Worm (Caenorhabditis elegans): ENCODE measurements around the gene pqn-78.

DNA sequence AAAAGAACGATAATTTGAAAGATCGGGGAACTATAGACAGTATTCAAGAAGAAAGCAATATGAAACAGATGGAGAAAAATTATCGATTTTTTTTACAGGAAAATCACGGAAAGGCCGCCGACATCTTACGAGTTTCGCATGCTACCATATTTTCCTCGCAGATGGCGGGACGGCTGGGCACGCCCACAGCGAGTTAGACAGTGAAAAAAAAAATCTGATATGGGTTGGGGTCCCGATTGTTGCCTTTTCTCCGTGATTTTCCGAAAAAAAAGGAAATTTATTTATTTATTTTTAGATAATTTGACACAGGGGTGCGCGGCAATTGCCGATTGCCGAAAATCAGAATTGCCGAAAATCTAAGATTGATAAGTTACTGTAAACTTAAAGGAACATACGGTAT lies 40.1 kb downstream of the pqn-78 start:
- no peak for TF ChIP-seq dao-5 (tag; optimal IDR thresholded peaks at IDR 0.05)
- no peak for TF ChIP-seq W03F9.2 (tag; optimal IDR thresholded peaks at IDR 0.05)
- TF ChIP-seq him-1 (tag; optimal IDR thresholded peaks at IDR 0.05), result no peak
